Worm (Caenorhabditis elegans) whole organism, mixed stage, embryonic: ENCODE data around the gene hcp-2.

Source experiments
- M03D4.4 ChIP-seq: sonication (generic microtip); optimal IDR thresholded peaks from 2 replicates; lab custom pipeline; 2017; ENCODE audit warnings: mild to moderate bottlenecking, missing genetic modification characterization, missing compliant biosample characterization
- blmp-1 ChIP-seq: fragments of 150-350 bp; optimal IDR thresholded peaks from 2 replicates; lab custom pipeline; 2014; ENCODE audit warnings: missing biosample characterization, missing genetic modification characterization
- ceh-39 ChIP-seq: fragments of 150-350 bp; optimal IDR thresholded peaks from 2 replicates; lab custom pipeline; 2014; ENCODE audit warnings: missing biosample characterization, missing genetic modification characterization
- ceh-43 ChIP-seq: fragments of 200-800 bp; sonication (Bioruptor generic); optimal IDR thresholded peaks from 2 replicates; lab custom pipeline; 2018; ENCODE audit warnings: mild to moderate bottlenecking, missing genetic modification characterization, moderate library complexity, missing compliant biosample characterization
- ceh-83 ChIP-seq: fragments of 200-800 bp; sonication (Bioruptor generic); optimal IDR thresholded peaks from 2 replicates; lab custom pipeline; 2018; ENCODE audit warnings: mild to moderate bottlenecking, missing genetic modification characterization, missing compliant biosample characterization
- ces-1 ChIP-seq: fragments of 150-350 bp; optimal IDR thresholded peaks from 2 replicates; lab custom pipeline; 2014; ENCODE audit warnings: missing biosample characterization, missing genetic modification reagents, missing genetic modification characterization
- cnd-1 ChIP-seq: fragments of 200-800 bp; sonication (Bioruptor generic); optimal IDR thresholded peaks from 2 replicates; lab custom pipeline; 2018; ENCODE audit warnings: mild to moderate bottlenecking, missing genetic modification characterization, missing compliant biosample characterization
- drap-1 ChIP-seq: fragments of 200-800 bp; sonication (Bioruptor generic); optimal IDR thresholded peaks from 3 replicates; lab custom pipeline; 2018; ENCODE audit warnings: mild to moderate bottlenecking, missing genetic modification characterization, missing compliant biosample characterization
- elt-1 ChIP-seq: sonication (generic microtip); optimal IDR thresholded peaks from 2 replicates; lab custom pipeline; 2017; ENCODE audit warnings: missing genetic modification characterization, mild to moderate bottlenecking, missing compliant biosample characterization, antibody characterized with exemption, moderate library complexity, borderline replicate concordance; ENCODE audit not compliant: insufficient read depth
- elt-3 ChIP-seq: fragments of 150-350 bp; optimal IDR thresholded peaks from 2 replicates; lab custom pipeline; 2014; ENCODE audit warnings: missing biosample characterization, missing genetic modification characterization
- flh-1 ChIP-seq: fragments of 200-800 bp; sonication (Bioruptor generic); optimal IDR thresholded peaks from 2 replicates; lab custom pipeline; 2018; ENCODE audit warnings: mild to moderate bottlenecking, missing genetic modification characterization, moderate library complexity, missing compliant biosample characterization
- hlh-1 ChIP-seq: fragments of 150-350 bp; optimal IDR thresholded peaks from 2 replicates; lab custom pipeline; 2014; ENCODE audit warnings: missing biosample characterization, missing genetic modification reagents, missing genetic modification characterization
- lin-13 ChIP-seq: fragments of 150-350 bp; optimal IDR thresholded peaks from 2 replicates; lab custom pipeline; 2014; ENCODE audit warnings: missing biosample characterization, missing genetic modification characterization
- lin-32 ChIP-seq: fragments of 200-800 bp; sonication (Bioruptor generic); optimal IDR thresholded peaks from 2 replicates; lab custom pipeline; 2018; ENCODE audit warnings: mild to moderate bottlenecking, missing genetic modification characterization, missing compliant biosample characterization
- lsy-2 ChIP-seq: fragments of 150-350 bp; optimal IDR thresholded peaks from 2 replicates; lab custom pipeline; 2014; ENCODE audit warnings: missing biosample characterization, missing genetic modification characterization
- mab-5 ChIP-seq: fragments of 150-350 bp; optimal IDR thresholded peaks from 2 replicates; lab custom pipeline; 2014; ENCODE audit warnings: missing biosample characterization, missing genetic modification characterization
- mep-1 ChIP-seq: fragments of 150-350 bp; optimal IDR thresholded peaks from 2 replicates; lab custom pipeline; 2017; ENCODE audit warnings: missing biosample characterization, missing genetic modification reagents, missing genetic modification characterization, inconsistent platforms
- mls-2 ChIP-seq: sonication (generic microtip); optimal IDR thresholded peaks from 2 replicates; lab custom pipeline; 2016; ENCODE audit warnings: mild to moderate bottlenecking, missing genetic modification characterization, moderate library complexity, missing compliant biosample characterization
- nhr-2 ChIP-seq: fragments of 150-350 bp; optimal IDR thresholded peaks from 2 replicates; lab custom pipeline; 2014; ENCODE audit warnings: missing biosample characterization, missing genetic modification characterization
- nhr-237 ChIP-seq: fragments of 150-350 bp; optimal IDR thresholded peaks from 2 replicates; lab custom pipeline; 2014; ENCODE audit warnings: missing biosample characterization, missing genetic modification characterization
- nhr-76 ChIP-seq: sonication (generic microtip); optimal IDR thresholded peaks from 2 replicates; lab custom pipeline; 2017; ENCODE audit warnings: missing biosample characterization, missing genetic modification characterization
- pha-4 ChIP-seq: fragments of 150-350 bp; optimal IDR thresholded peaks from 2 replicates; lab custom pipeline; 2018; ENCODE audit warnings: missing biosample characterization, missing genetic modification reagents, missing genetic modification characterization
- sem-2 ChIP-seq: fragments of 200-800 bp; sonication (Bioruptor generic); optimal IDR thresholded peaks from 2 replicates; lab custom pipeline; 2018; ENCODE audit warnings: mild to moderate bottlenecking, missing genetic modification characterization, missing compliant biosample characterization
- tbx-8 ChIP-seq: fragments of 200-800 bp; sonication (Bioruptor generic); optimal IDR thresholded peaks from 2 replicates; lab custom pipeline; 2018; ENCODE audit warnings: mild to moderate bottlenecking, missing genetic modification characterization, moderate library complexity, missing compliant biosample characterization
- unc-120 ChIP-seq: sonication (generic microtip); optimal IDR thresholded peaks from 2 replicates; lab custom pipeline; 2017; ENCODE audit warnings: missing genetic modification characterization, missing compliant biosample characterization; ENCODE audit not compliant: poor library complexity, severe bottlenecking
- unc-62 ChIP-seq: fragments of 150-350 bp; optimal IDR thresholded peaks from 2 replicates; lab custom pipeline; 2014; ENCODE audit warnings: missing biosample characterization, missing genetic modification reagents, missing genetic modification characterization
- zip-8 ChIP-seq: fragments of 150-350 bp; optimal IDR thresholded peaks from 2 replicates; lab custom pipeline; 2014; ENCODE audit warnings: missing biosample characterization, missing genetic modification characterization
- ztf-11 ChIP-seq: fragments of 150-350 bp; optimal IDR thresholded peaks from 2 replicates; lab custom pipeline; 2014; ENCODE audit warnings: missing biosample characterization, missing genetic modification characterization

The hcp-2 gene

DNA sequence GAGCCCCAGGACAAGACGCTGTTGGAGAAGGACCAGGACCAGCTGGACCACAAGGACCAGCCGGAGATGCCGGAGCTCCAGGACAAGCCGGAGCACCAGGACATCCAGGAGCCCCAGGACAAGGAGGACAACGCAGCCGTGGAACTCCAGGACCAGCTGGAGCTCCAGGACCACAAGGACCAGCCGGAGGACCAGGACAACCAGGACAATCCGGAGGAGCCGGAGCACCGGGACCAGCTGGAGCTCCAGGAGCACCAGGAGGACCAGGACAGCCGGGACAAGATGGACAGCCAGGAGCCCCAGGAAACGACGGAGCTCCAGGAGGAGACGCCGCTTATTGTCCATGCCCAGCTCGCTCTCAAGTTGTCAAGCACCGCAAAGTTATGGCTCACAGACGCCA lies 15.1 kb upstream of the hcp-2 start:
- TF ChIP-seq sem-2 (GFP tag; lab: Kevin White, UChicago) (no peak), zip-8 (no peak), cnd-1 (tag; lab: Kevin White, UChicago) (no peak), nhr-237 (tag; lab: Kevin White, UChicago) (no peak), ceh-43 (GFP tag; lab: Kevin White, UChicago) (no peak), lin-13 (tag; lab: Kevin White, UChicago) (no peak), mab-5 (no peak), mls-2 (tag; lab: Kevin White, UChicago) (no peak), drap-1 (no peak), M03D4.4 (tag; lab: Kevin White, UChicago) (no peak), flh-1 (GFP tag; lab: Kevin White, UChicago) (no peak), mep-1 (tag; lab: Kevin White, UChicago) (no peak), elt-1 (tag; lab: Kevin White, UChicago) (no peak), hlh-1 (tag; lab: Kevin White, UChicago) (no peak), ceh-83 (no peak), nhr-76 (no peak), ces-1 (GFP tag; lab: Kevin White, UChicago) (no peak), nhr-2 (tag; lab: Kevin White, UChicago) (no peak)
- TF ChIP-seq, all 35 proteins: peak for 0

DNA sequence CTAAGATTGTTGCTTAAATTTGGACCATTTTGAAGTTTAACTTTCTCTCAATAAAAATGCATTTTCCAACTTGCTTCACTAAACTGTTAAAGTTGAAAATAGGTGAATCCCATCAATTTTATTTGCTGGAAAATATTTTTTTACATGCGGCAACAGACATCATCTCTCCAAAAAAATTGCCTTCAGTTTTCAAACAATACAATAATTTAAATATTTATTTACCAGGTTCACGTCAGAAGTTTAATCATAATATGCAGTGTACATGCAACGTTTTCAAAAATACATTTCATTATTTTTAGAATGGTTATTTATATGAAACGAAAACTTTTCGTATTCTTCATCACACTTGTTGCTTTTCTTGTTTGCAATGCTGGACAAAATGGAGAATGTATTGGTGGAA lies 14.7 kb upstream of the hcp-2 start, which contains the start of gene T06E4.5:
TSS of gene T06E4.5 (plus strand) at position 301 of the 400 bp plus-strand sequence.
- TF ChIP-seq ztf-11 (tag; lab: Kevin White, UChicago) (no peak), lin-32 (GFP tag; lab: Kevin White, UChicago) (no peak), elt-3 (tag; lab: Kevin White, UChicago) (no peak), nhr-76 (no peak), elt-1 (tag; lab: Kevin White, UChicago) (no peak), lsy-2 (tag; lab: Kevin White, UChicago) (no peak)

DNA sequence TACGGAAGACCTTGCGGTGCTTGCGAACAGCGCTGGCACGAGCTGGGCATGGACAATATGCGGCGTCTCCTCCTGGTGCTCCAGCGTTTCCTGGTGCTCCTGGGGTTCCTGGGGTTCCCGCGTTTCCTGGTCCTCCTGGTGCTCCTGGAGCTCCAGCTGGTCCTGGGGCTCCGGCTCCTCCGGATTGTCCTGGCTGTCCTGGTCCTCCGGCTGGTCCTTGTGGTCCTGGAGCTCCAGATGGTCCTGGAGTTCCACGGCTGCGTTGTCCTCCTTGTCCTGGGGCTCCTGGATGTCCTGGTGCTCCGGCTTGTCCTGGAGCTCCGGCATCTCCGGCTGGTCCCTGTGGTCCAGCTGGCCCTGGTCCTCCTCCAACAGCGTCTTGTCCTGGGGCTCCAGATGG lies 13.3 kb upstream of the hcp-2 start:
- no peak for TF ChIP-seq pha-4 (tag; lab: Kevin White, UChicago)
- TF ChIP-seq blmp-1 (tag; lab: Kevin White, UChicago) = no peak
- TF ChIP-seq flh-1 (GFP tag; lab: Kevin White, UChicago) = no peak
- TF ChIP-seq mls-2 (tag; lab: Kevin White, UChicago) = no peak
- no peak for TF ChIP-seq ces-1 (GFP tag; lab: Kevin White, UChicago)
- no peak for TF ChIP-seq tbx-8 (GFP tag; lab: Kevin White, UChicago)
- TF ChIP-seq lin-13 (tag; lab: Kevin White, UChicago) = no peak
- no peak for TF ChIP-seq zip-8
- no peak for TF ChIP-seq nhr-76
- no peak for TF ChIP-seq ztf-11 (tag; lab: Kevin White, UChicago)
- no peak for TF ChIP-seq unc-62 (GFP tag; lab: Kevin White, UChicago)
- TF ChIP-seq unc-120 (tag; lab: Kevin White, UChicago) = no peak

DNA sequence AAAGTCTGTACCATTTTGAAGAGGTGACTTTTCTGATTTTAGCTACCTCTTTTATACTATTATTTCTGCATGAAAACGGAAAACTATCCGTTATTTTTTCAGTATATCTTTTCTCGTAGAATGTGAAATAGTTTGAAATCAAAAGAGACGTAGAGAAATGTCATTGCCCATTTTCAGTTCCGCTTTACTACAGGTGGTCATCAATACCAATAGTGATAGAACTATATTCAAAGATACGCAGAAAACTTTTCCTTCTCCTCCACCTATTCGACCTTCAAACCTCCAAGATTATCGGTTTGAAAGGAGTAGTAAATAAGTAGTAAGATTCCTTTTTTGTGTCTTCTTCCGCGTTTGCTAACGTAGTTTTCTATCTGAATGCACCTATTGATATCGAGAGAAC lies 12.3 kb upstream of the hcp-2 start, which contains the start of gene col-147:
TSS of gene col-147 (minus strand) at position 26 of the 400 bp plus-strand sequence.
- no peak for TF ChIP-seq drap-1
- TF ChIP-seq cnd-1 (tag; lab: Kevin White, UChicago) = no peak
- no peak for TF ChIP-seq ces-1 (GFP tag; lab: Kevin White, UChicago)
- TF ChIP-seq zip-8 = no peak
- no peak for TF ChIP-seq ceh-83
- no peak for TF ChIP-seq sem-2 (GFP tag; lab: Kevin White, UChicago)
- no peak for TF ChIP-seq mep-1 (tag; lab: Kevin White, UChicago)
- no peak for TF ChIP-seq elt-1 (tag; lab: Kevin White, UChicago)
- TF ChIP-seq ztf-11 (tag; lab: Kevin White, UChicago) = no peak
- TF ChIP-seq ceh-39 (tag; lab: Kevin White, UChicago) = no peak
- TF ChIP-seq lin-32 (GFP tag; lab: Kevin White, UChicago) = no peak

DNA sequence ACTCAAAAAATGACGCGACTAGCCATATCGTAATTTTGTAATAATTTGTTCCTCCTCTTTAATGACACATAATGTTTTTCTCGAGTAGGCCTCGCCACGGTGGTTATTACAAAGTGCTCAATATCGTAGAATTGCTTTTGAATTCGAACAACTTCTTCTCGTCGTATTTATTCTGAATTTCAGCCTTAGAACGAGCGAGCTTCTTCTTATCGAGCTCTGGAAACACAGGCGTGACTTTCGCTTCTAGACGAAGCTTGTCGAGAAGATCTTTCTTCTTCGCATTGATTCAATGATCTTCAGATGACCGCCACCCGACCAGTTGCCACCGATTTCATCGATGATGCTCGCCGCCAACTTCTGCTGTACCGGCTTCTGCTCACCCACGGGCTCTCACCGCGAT lies 5.6 kb downstream of the hcp-2 start, which contains the start of gene T06E4.21:
TSS of gene T06E4.21 (plus strand) at position 301 of the 400 bp plus-strand sequence.
- TF ChIP-seq lin-13 (tag; lab: Kevin White, UChicago) (no peak), blmp-1 (tag; lab: Kevin White, UChicago) (no peak)
